Fruit fly (Drosophila melanogaster): ENCODE data around the gene CG5697.
A peak's percentile ranks its signal among the peaks of the same experiment; 100 is the strongest.

CG5697 gene

DNA sequence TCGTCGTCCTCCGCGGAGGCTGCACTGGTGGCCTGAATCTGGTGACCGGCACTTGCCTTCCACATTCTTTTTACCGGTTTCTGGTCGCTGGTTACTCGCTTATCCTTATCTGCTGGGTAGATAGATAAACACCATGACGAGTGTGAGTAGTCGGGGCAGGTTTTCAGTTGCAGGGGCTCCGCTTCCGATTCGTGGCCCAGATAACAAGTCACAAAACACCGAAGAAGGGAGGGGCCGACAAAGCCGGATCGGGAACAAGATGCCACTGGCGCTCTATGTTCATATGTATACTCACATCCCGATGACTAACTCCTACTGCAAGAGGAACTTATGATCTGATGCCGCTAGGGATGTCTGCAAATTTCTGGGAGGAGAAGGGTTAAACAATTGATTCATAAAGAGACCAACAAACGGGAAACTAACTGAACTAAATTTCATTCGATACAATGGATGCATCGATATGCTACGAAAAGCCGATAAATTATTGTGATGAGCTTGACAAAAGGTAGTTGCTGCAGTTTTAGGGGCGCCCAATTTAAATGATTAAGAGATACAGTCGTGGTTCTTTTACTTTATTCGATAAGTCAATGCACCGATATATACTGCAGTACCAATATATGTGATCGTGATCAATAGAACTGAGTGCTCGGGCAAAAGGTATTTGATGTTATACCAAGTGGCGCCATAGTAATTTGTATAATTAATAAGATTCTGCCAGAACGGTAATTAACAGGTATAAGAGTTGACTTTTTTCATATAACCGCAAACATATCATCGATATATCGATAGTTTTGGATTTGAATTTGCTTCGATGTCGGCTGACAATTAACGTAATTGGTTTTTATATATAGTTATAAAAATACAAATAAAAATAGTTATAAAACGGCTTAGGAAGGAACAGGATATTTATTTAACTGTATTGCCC lies 48.5 kb downstream of the CG5697 start, which contains the start of gene Cortactin:
Cortactin (minus strand) TSS at position 472 of the 925 bp plus-strand sequence.
- no peak for TF ChIP-seq CG8478 (optimal IDR thresholded peaks at IDR 0.05)
- peak in 1 of 2 experiments; percentile 47 for TF ChIP-seq CTCF (optimal IDR thresholded peaks at IDR 0.05)

DNA sequence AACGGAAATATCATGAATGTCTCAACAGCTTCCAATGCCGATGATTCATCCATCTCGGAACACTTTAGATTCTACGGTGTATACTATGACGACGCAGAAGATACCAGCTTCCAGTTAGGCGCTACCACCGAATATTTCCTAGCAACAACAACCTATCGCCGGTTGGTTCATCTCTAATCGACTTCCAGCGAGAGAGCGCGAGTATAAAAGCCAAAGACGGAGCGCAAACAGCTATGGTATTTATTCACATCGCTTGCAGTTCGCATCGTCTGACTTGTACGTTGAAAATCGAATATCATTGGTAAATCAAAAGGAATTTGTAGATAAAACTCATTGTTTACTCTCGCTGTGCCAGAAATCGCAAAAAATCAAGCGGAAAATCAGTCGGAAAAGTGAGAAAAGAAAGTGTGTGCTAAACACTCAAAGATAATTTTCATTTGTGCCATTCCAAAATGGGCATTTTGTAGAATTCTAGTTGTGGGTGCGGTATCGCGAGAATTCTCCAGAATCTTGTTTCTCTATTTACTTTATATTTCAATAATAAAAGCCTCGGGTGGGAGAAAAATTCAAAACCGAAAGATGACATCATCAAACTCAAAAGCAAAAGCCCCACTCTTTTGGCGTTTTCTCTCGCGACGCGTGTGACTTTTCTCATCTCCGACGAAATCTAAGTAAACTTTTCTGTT lies 49.4 kb downstream of the CG5697 start, which contains the start of gene AnxB9:
AnxB9 (plus strand) TSS at position 232 of the 686 bp plus-strand sequence.
- TF ChIP-seq CG8478 (optimal IDR thresholded peaks at IDR 0.05): no peak
- peak in 1 of 2 experiments; percentile 22 for TF ChIP-seq CTCF (optimal IDR thresholded peaks at IDR 0.05)

- TF ChIP-seq CTCF (optimal IDR thresholded peaks at IDR 0.05) (no peak), CG8478 (optimal IDR thresholded peaks at IDR 0.05) (no peak)
Observed at dm6 chr3R:21065696-21066080, 49.9 kb downstream of the CG5697 start.
